Worm (Caenorhabditis elegans): Measurements from ENCODE around the gene lbp-4.

The lbp-4 gene

DNA sequence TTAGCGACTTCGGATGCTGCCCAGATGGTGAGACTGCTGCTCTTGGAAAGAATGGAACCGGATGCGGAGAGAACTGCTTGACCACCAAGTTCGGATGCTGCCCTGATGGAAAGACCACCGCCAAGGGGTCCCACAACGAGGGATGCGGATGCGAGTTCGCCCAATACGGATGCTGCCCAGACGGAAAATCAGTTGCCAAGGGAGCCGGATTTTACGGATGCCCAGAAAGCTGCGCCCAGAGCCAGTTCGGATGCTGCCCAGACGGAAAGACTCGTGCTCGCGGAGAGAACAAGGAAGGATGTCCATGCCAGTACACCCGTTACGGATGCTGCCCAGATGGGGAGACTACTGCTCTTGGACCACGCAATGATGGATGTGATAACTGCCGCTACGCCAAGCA, 10.6 kb downstream of the lbp-4 start:
- TF ChIP-seq ref-1 (GFP tag; conservative IDR thresholded peaks at IDR 0.05) = no peak
- no peak for TF ChIP-seq med-1 (GFP tag; optimal IDR thresholded peaks at IDR 0.05; ENCODE audit: insufficient read depth)
- no peak for TF ChIP-seq cog-1 (tag; optimal IDR thresholded peaks at IDR 0.05)
- no peak for TF ChIP-seq tab-1 (GFP tag; IDR thresholded peaks at IDR 0.05)
- no peak for TF ChIP-seq T22C8.4 (GFP tag; IDR thresholded peaks at IDR 0.05)
- TF ChIP-seq ztf-23 (GFP tag; IDR thresholded peaks at IDR 0.05) = no peak
- no peak for TF ChIP-seq klf-2 (GFP tag; conservative IDR thresholded peaks at IDR 0.05)
- TF ChIP-seq flt-1 (GFP tag; IDR thresholded peaks at IDR 0.05) = no peak
- no peak for TF ChIP-seq ztf-29 (GFP tag; IDR thresholded peaks at IDR 0.05)

DNA sequence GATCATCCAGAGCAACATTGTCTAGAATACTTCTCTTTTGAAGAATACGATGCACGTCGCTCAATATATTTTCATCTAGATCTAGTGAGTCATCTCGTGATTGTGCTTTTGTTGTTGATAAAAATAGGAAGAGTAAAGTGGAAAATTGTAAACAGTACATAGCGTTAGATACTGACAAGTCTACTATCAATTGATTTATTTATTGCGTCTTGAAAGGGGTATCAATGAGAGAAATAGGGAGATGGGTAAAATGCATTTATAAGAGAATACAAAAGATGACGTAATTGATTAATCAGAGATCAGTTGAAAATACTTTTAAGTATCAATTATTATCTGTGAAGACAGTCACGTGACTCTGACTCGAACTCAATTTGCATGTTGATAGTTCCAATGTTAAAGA, 16.5 kb downstream of the lbp-4 start, which contains the start of gene txt-5:
Gene txt-5, minus strand, starts transcription at position 224 of the 400 bp plus-strand sequence.
- TF ChIP-seq ztf-29 (GFP tag; IDR thresholded peaks at IDR 0.05) (no peak), tab-1 (GFP tag; IDR thresholded peaks at IDR 0.05) (no peak), ref-1 (GFP tag; conservative IDR thresholded peaks at IDR 0.05) (no peak), cog-1 (tag; optimal IDR thresholded peaks at IDR 0.05) (no peak), ztf-23 (GFP tag; IDR thresholded peaks at IDR 0.05) (no peak), flt-1 (GFP tag; IDR thresholded peaks at IDR 0.05) (no peak), med-1 (GFP tag; optimal IDR thresholded peaks at IDR 0.05; ENCODE audit: insufficient read depth) (no peak)

DNA sequence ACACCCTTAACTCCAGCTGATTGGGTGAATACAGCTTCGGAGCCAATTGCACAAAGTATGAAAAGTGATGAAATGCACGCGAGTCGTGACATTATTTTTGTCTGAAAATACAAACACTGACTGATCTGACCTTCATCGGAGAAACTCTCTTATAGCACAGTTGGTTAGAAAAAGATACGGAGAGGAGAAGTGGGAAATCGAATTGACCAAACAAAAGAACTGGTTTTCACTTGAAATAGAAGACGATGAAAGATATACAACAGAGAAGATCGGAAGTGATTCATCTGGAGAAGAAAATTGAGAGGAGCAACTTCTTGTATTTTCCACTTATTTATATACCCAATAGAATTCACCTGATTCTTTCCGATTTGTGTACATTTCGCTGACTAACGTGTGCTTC, 17.4 kb downstream of the lbp-4 start, which contains the start of gene ttr-33:
Gene ttr-33, minus strand, starts transcription at position 101 of the 400 bp plus-strand sequence.
- TF ChIP-seq flt-1 (GFP tag; IDR thresholded peaks at IDR 0.05) (no peak), tab-1 (GFP tag; IDR thresholded peaks at IDR 0.05) (no peak)

DNA sequence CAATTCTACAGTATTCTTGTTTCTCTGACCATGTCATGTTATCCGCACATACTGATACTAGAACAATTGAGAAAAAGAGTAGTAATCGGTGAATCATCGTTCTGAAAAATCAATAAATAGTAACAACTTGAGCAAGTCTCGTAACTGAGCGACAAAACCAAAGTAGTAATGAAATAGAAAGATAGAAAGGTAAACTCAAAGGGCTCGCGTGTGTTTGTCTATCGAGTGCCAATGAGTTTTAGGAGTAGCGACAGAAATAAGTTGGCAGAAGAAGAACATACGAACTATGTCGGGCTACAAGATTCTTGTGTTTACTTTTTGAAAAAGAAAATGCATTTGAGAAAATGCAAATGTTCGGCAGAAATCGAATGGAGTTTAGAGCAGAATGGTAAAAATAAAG, 19.1 kb downstream of the lbp-4 start, which contains the start of gene C37C3.12:
Gene C37C3.12, minus strand, starts transcription at position 101 of the 400 bp plus-strand sequence.
- TF ChIP-seq flt-1 (GFP tag; IDR thresholded peaks at IDR 0.05) (no peak), ztf-23 (GFP tag; IDR thresholded peaks at IDR 0.05) (no peak), T22C8.4 (GFP tag; IDR thresholded peaks at IDR 0.05) (no peak), ref-1 (GFP tag; conservative IDR thresholded peaks at IDR 0.05) (no peak), tab-1 (GFP tag; IDR thresholded peaks at IDR 0.05) (no peak), med-1 (GFP tag; optimal IDR thresholded peaks at IDR 0.05; ENCODE audit: insufficient read depth) (no peak), ztf-29 (GFP tag; IDR thresholded peaks at IDR 0.05) (no peak), cog-1 (tag; optimal IDR thresholded peaks at IDR 0.05) (no peak), klf-2 (GFP tag; conservative IDR thresholded peaks at IDR 0.05) (no peak)

DNA sequence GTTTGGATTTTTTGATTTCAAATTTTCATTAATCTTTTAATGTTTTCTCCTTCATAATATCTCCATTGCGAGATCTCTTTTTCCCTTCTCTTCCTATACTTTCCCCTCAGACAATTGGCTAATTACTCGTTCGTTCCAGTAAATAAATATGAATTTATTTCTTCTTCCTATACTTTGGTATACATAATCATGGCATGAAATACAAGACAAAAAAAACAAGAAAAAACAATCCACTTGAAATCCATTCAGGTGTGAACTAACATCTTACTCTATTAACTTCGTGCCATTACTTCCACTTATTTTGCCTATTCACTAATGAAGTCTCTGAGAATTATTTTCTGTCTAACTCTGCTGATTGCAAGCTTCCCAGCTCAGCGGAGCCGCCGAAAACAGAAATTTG, 21.9 kb downstream of the lbp-4 start, which contains the start of gene grd-8:
Gene grd-8, plus strand, starts transcription at position 301 of the 400 bp plus-strand sequence.
- TF ChIP-seq klf-2 (GFP tag; conservative IDR thresholded peaks at IDR 0.05) = no peak

DNA sequence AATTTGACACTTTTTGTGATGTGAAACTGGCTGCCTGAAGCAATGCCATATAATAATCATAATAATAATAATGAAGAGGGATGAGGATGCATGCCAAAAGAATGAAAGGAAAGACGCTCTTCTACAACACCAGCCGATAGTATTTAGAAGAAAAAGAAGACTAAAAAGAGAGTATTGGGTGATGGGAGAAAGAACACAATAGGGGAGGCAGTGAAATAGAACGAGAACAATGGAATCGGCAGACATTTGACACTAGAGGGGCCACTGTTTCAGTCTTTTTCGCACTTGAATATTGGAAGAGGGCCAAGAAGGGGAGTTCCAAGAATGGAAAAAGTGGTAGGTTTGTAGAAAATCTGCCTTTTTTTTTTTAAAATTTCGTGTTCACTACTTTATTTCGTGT, 26.8 kb downstream of the lbp-4 start, which contains the start of gene memo-1:
Gene memo-1, minus strand, starts transcription at position 2 of the 400 bp plus-strand sequence.
- no peak for TF ChIP-seq ref-1 (GFP tag; conservative IDR thresholded peaks at IDR 0.05)
- TF ChIP-seq ztf-23 (GFP tag; IDR thresholded peaks at IDR 0.05) = no peak
- TF ChIP-seq flt-1 (GFP tag; IDR thresholded peaks at IDR 0.05) = no peak
- no peak for TF ChIP-seq T22C8.4 (GFP tag; IDR thresholded peaks at IDR 0.05)
- TF ChIP-seq cog-1 (tag; optimal IDR thresholded peaks at IDR 0.05) = no peak
- TF ChIP-seq med-1 (GFP tag; optimal IDR thresholded peaks at IDR 0.05; ENCODE audit: insufficient read depth) = no peak
- no peak for TF ChIP-seq ztf-29 (GFP tag; IDR thresholded peaks at IDR 0.05)
- TF ChIP-seq klf-2 (GFP tag; conservative IDR thresholded peaks at IDR 0.05) = no peak
- no peak for TF ChIP-seq tab-1 (GFP tag; IDR thresholded peaks at IDR 0.05)

DNA sequence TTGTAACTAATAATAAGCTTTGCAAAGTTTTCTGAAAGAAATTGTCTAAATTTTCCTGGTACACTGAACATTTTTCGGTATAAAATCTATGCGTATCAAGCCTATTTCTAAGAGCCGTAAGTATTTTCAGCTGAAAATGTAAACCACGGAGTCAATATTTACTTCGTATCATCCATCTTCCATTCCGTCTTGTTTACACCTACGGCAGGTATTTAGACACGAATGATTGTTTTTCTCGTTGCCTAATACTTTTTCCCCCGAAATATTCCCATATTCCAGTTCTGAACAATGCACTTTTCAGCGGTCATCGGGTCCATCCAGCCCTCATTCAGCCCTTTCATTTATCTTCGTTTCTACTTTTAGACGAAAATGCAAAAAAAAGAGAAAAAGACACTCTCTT, 27.3 kb downstream of the lbp-4 start:
- no peak for TF ChIP-seq flt-1 (GFP tag; IDR thresholded peaks at IDR 0.05)
- no peak for TF ChIP-seq cog-1 (tag; optimal IDR thresholded peaks at IDR 0.05)
- TF ChIP-seq ztf-23 (GFP tag; IDR thresholded peaks at IDR 0.05) = no peak
- no peak for TF ChIP-seq ref-1 (GFP tag; conservative IDR thresholded peaks at IDR 0.05)
- TF ChIP-seq klf-2 (GFP tag; conservative IDR thresholded peaks at IDR 0.05) = no peak
- no peak for TF ChIP-seq T22C8.4 (GFP tag; IDR thresholded peaks at IDR 0.05)
- no peak for TF ChIP-seq med-1 (GFP tag; optimal IDR thresholded peaks at IDR 0.05; ENCODE audit: insufficient read depth)
- TF ChIP-seq tab-1 (GFP tag; IDR thresholded peaks at IDR 0.05) = no peak
- TF ChIP-seq ztf-29 (GFP tag; IDR thresholded peaks at IDR 0.05) = no peak

DNA sequence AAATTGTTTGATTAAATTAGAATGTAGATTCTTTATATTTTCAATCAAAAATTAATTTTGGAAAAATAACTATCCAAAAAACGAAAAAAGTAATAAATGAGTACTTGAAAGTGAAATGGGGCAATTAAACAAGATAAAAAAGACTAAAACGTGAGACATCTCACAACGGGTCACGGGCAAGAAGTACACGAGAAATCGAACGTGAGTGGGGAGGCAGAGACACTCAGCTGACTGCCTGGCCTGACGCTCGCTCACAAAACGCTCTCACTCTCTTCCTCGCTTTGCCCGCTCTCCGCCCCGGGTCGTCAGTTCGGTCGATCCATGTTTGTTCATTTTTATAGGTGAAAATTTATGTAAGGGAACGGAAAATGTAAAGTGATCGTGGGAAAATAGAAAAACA, 27.9 kb downstream of the lbp-4 start:
- TF ChIP-seq cog-1 (tag; optimal IDR thresholded peaks at IDR 0.05) (peak; percentile 1), ztf-23 (GFP tag; IDR thresholded peaks at IDR 0.05) (no peak)

DNA sequence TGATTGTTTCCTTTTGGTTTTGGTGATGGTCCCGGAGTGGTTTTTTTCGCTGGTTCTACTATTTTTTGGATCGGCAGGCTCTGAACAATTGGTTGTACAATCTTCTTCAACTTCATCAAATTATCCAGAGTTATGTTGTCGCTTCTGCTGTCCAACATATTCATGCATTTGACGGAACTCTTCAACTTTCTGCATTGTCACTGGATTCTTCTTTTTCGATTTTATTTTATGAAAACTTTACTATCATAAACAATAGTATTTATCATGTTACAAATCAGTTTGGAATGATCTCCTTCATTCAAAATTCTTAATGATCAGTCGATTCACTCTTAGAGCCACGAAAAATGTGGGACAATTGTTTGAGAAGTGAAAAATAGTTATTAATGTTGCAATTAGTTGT, 31.7 kb downstream of the lbp-4 start:
- TF ChIP-seq T22C8.4 (GFP tag; IDR thresholded peaks at IDR 0.05) (no peak), klf-2 (GFP tag; conservative IDR thresholded peaks at IDR 0.05) (no peak), cog-1 (tag; optimal IDR thresholded peaks at IDR 0.05) (no peak), ztf-29 (GFP tag; IDR thresholded peaks at IDR 0.05) (no peak), med-1 (GFP tag; optimal IDR thresholded peaks at IDR 0.05; ENCODE audit: insufficient read depth) (no peak), ztf-23 (GFP tag; IDR thresholded peaks at IDR 0.05) (no peak), ref-1 (GFP tag; conservative IDR thresholded peaks at IDR 0.05) (no peak), flt-1 (GFP tag; IDR thresholded peaks at IDR 0.05) (no peak), tab-1 (GFP tag; IDR thresholded peaks at IDR 0.05) (no peak)

DNA sequence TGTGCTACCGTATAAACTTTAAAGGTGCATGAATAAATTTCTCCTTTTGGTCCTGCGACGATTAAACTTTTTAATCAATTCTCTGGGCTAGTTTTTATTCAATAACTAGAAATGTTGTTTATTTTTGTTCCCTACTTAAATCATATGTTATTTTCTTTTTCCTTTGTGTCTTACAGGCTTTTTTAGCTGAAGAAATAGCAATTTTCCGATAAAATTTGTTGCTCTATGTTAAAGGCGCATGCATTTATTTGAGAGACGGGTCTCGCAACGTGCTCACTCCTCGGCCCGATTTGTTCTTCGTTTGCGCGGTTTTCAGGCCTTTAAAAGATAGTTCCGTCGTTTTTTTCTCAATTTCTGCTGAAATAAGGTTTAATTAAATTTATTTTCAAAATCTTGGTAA, 33.5 kb downstream of the lbp-4 start:
- no peak for TF ChIP-seq ref-1 (GFP tag; conservative IDR thresholded peaks at IDR 0.05)
- no peak for TF ChIP-seq ztf-29 (GFP tag; IDR thresholded peaks at IDR 0.05)
- TF ChIP-seq klf-2 (GFP tag; conservative IDR thresholded peaks at IDR 0.05) = no peak
- no peak for TF ChIP-seq med-1 (GFP tag; optimal IDR thresholded peaks at IDR 0.05; ENCODE audit: insufficient read depth)
- no peak for TF ChIP-seq cog-1 (tag; optimal IDR thresholded peaks at IDR 0.05)
- TF ChIP-seq ztf-23 (GFP tag; IDR thresholded peaks at IDR 0.05) = no peak
- TF ChIP-seq T22C8.4 (GFP tag; IDR thresholded peaks at IDR 0.05) = no peak
- no peak for TF ChIP-seq flt-1 (GFP tag; IDR thresholded peaks at IDR 0.05)
- TF ChIP-seq tab-1 (GFP tag; IDR thresholded peaks at IDR 0.05) = no peak

DNA sequence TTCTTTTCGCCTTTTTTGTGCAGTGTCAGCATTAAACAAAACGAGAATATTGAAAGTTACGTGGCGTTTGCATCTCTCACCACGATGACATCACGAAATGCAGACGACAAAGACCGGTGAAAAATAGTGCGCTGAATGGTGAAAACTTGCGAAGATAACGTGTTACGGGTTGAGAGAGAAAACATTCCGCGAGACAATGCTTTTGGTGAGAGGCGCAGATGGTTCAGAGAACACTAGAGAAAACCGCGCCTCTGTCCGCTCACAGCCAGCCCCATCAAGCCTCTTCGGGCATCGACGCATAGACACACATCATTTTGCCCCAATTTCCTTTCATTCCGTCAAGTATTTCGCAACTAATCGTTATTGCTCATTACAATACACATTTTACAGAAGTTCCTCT, 34.2 kb downstream of the lbp-4 start, which contains the start of the genes C37C3.9 and C37C3.18:
Gene C37C3.9, minus strand, starts transcription at position 98 of the 400 bp plus-strand sequence.
Gene C37C3.18, plus strand, starts transcription at position 391 of the 400 bp plus-strand sequence.
- TF ChIP-seq ztf-23 (GFP tag; IDR thresholded peaks at IDR 0.05) = no peak
- 0 out of 2 replicates have a peak, but pooled peaks have one; percentile 49 for TF ChIP-seq flt-1 (GFP tag; IDR thresholded peaks at IDR 0.05)
- TF ChIP-seq cog-1 (tag; optimal IDR thresholded peaks at IDR 0.05) = peak; percentile 30
- TF ChIP-seq ref-1 (GFP tag; conservative IDR thresholded peaks at IDR 0.05) = no peak
- no peak for TF ChIP-seq T22C8.4 (GFP tag; IDR thresholded peaks at IDR 0.05)
- no peak for TF ChIP-seq med-1 (GFP tag; optimal IDR thresholded peaks at IDR 0.05; ENCODE audit: insufficient read depth)
- TF ChIP-seq ztf-29 (GFP tag; IDR thresholded peaks at IDR 0.05) = no peak
- 0 out of 2 replicates have a peak, but pooled peaks have one; percentile 42 for TF ChIP-seq tab-1 (GFP tag; IDR thresholded peaks at IDR 0.05)
